Worm (Caenorhabditis elegans): ENCODE data around the gene skr-8.
"Not testable (repeated sequence)": the region's sequence is repeated elsewhere in the genome, so short reads cannot be mapped to it uniquely, and the experiment has no call there.

skr-8 gene

DNA sequence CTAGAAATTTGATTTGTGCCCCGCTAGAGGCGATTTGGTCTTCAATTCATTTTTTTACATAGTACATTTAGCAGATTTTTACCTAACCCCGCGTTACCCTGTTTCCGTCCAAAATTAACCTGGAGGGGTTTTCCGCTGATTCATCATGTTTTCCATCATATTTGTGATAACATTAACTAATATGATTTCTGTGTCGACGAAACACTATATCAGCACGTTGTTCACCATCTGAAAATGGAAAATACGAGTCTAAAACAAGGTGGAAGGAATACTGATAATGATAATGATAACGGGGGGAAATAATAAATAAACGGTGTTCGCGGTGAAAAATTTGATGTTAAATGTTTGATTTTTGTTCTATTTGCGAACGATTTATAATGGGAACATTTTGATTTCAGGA is 6.1 kb upstream of the skr-8 start:
- TF ChIP-seq ctbp-1 (GFP tag; IDR thresholded peaks at IDR 0.05) (no peak), nhr-77 (tag; optimal IDR thresholded peaks at IDR 0.05) (peak; percentile 57), daf-16 (GFP tag; optimal IDR thresholded peaks at IDR 0.05) (no peak), daf-16 (tag; optimal IDR thresholded peaks at IDR 0.05) (peak; percentile 99), hlh-11 (tag; optimal IDR thresholded peaks at IDR 0.05) (peak; percentile 90), dve-1 (tag; optimal IDR thresholded peaks at IDR 0.05; ENCODE audit: insufficient read depth) (peak; percentile 93), madf-5 (GFP tag; IDR thresholded peaks at IDR 0.05) (no peak), aha-1 (tag) (peak; percentile 93), attf-4 (tag; optimal IDR thresholded peaks at IDR 0.05) (no peak), lin-1 (GFP tag; IDR thresholded peaks at IDR 0.05) (peak; percentile 86), mxl-3 (GFP tag; optimal IDR thresholded peaks at IDR 0.05) (peak; percentile 88), ztf-7 (tag; optimal IDR thresholded peaks at IDR 0.05) (no peak), T20F7.1 (GFP tag; optimal IDR thresholded peaks at IDR 0.05) (no peak), lin-39 (tag; optimal IDR thresholded peaks at IDR 0.05) (no peak), pqm-1 (tag; optimal IDR thresholded peaks at IDR 0.05) (peak; percentile 98), nhr-48 (tag; optimal IDR thresholded peaks at IDR 0.05) (peak; percentile 13), unc-62 (GFP tag; optimal IDR thresholded peaks at IDR 0.05 in 1 of 2) (peak in 1 of 2 experiments; percentile 64), unc-62 (tag; optimal IDR thresholded peaks at IDR 0.05) (no peak), lir-3 (tag; optimal IDR thresholded peaks at IDR 0.05) (no peak), mdl-1 (tag; optimal IDR thresholded peaks at IDR 0.05) (peak in 1 of 2 experiments; percentile 56), dmd-6 (GFP tag; IDR thresholded peaks at IDR 0.05) (peak; percentile 66; the same call in 1 of the 2 replicates), php-3 (GFP tag; IDR thresholded peaks at IDR 0.05) (peak; percentile 57), nhr-28 (tag; optimal IDR thresholded peaks at IDR 0.05) (peak; percentile 90), hlh-30 (tag; optimal IDR thresholded peaks at IDR 0.05; ENCODE audit: insufficient read depth) (peak; percentile 35), set-16 (GFP tag; IDR thresholded peaks at IDR 0.05) (no peak)

DNA sequence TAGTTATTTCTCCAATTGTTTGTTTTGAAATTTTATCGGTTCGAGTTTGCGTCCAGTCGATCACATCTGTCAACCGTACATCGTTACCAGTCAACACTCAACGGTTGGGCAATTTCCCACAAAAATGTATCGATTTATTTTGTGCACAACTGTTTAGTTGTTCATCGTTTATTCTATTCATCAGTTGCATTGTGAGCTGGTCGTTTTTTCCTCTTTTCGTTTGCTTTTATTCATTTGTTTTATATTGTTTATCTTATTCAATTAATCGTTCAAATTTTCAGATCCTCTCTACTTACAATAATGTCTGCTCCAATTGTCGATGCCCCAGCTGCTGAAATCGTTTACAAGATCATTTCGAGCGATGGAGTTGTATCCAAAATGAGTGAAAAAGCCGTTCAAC is 1.3 kb upstream of the skr-8 start, which contains the start of gene skr-12:
Gene skr-12, plus strand, starts transcription at position 301 of the 400 bp plus-strand sequence.
- TF ChIP-seq lim-7 (GFP tag; IDR thresholded peaks at IDR 0.05) (no peak), lin-38 (GFP tag; IDR thresholded peaks at IDR 0.05) (no peak)

DNA sequence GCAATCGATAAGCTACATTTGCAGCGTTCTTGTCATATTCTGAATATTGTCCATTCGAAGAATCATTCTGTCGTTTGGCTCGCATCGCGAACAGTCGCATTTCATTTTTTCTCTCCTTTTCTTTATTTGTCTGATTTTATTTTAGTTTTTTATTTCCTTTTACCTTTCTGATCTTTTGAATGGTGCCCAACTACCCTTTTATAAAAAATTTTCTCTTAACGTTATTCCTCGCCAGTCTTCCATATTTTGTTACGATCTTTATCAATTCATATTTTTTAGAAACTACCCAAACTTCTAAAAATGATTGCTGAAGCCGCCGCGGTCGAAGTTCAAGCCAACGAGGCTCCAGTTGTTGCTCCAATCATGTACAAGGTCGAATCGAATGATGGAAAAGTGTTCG is 2.4 kb downstream of the skr-8 start, which contains the start of gene skr-9:
Gene skr-9, plus strand, starts transcription at position 301 of the 400 bp plus-strand sequence.
- TF ChIP-seq ceh-20 (GFP tag; IDR thresholded peaks at IDR 0.05); F37D6.2 (tag; optimal IDR thresholded peaks at IDR 0.05); nhr-28 (tag; optimal IDR thresholded peaks at IDR 0.05): not testable (repeated sequence)

DNA sequence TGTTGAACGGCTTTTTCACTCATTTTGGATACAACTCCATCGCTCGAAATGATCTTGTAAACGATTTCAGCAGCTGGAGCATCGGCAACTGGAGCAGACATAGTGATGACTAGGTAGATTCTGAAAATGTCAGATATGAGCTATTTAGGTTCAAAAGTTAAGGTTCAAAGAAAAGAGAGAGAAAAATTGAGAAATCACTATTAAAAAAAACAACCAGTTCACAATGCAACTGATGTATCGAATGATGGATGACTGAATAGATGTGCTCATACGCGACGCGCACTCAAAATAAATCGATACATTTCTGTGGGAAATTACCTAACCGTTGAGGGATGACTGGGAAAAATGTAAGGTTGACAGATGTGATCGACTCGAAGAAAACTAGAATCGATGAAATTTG is 3.1 kb downstream of the skr-8 start, which contains the start of gene skr-13:
Gene skr-13, minus strand, starts transcription at position 101 of the 400 bp plus-strand sequence.
- TF ChIP-seq daf-16 (GFP tag; optimal IDR thresholded peaks at IDR 0.05) (no peak), daf-16 (tag; optimal IDR thresholded peaks at IDR 0.05) (no peak), daf-19 (GFP tag; conservative IDR thresholded peaks at IDR 0.05) (no peak), pqm-1 (tag; optimal IDR thresholded peaks at IDR 0.05) (no peak), unc-62 (GFP tag; optimal IDR thresholded peaks at IDR 0.05 in 1 of 2) (no peak), unc-62 (tag; optimal IDR thresholded peaks at IDR 0.05) (no peak), nhr-28 (tag; optimal IDR thresholded peaks at IDR 0.05) (no peak), nhr-41 (GFP tag; IDR thresholded peaks at IDR 0.05) (no peak), F10B5.3 (tag; optimal IDR thresholded peaks at IDR 0.05) (no peak), dmd-6 (GFP tag; IDR thresholded peaks at IDR 0.05) (no peak), ama-1 (optimal IDR thresholded peaks at IDR 0.05) (no peak)

DNA sequence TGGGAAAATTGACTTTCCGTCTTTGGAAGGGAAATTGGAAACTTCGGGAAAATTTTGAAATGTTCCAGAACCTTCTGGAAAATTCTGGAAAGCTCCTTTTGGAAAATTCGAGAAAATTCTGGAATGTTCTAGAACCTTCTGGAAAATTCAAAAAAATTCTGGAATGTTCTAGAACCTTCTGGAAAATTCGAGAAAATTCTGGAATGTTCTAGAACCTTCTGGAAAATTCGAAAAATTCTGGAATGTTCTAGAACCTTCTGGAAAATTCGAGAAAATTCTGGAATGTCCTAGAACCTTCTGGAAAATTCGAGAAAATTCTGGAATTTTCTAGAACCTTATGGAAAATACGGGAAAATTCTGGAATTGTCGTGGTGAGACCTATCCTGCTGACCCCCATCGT is 10.0 kb downstream of the skr-8 start:
- TF ChIP-seq snpc-1.2 (GFP tag; IDR thresholded peaks at IDR 0.05) = 0 out of 2 replicates have a peak, but pooled peaks have one; percentile 51
